Worm (Caenorhabditis elegans) whole organism, early embryonic: Measurements from ENCODE around the gene clec-217.

Experiments used
- ama-1 ChIP-seq: fragments of 150-350 bp; optimal IDR thresholded peaks from 2 replicates; lab custom pipeline; 2014
- sea-1 ChIP-seq: fragments of 200-800 bp; sonication (Bioruptor generic); conservative IDR thresholded peaks from 2 replicates; pipeline ENCODE4 v1.3.6; 2022; ENCODE audit warnings: missing genetic modification characterization, missing compliant biosample characterization

DNA sequence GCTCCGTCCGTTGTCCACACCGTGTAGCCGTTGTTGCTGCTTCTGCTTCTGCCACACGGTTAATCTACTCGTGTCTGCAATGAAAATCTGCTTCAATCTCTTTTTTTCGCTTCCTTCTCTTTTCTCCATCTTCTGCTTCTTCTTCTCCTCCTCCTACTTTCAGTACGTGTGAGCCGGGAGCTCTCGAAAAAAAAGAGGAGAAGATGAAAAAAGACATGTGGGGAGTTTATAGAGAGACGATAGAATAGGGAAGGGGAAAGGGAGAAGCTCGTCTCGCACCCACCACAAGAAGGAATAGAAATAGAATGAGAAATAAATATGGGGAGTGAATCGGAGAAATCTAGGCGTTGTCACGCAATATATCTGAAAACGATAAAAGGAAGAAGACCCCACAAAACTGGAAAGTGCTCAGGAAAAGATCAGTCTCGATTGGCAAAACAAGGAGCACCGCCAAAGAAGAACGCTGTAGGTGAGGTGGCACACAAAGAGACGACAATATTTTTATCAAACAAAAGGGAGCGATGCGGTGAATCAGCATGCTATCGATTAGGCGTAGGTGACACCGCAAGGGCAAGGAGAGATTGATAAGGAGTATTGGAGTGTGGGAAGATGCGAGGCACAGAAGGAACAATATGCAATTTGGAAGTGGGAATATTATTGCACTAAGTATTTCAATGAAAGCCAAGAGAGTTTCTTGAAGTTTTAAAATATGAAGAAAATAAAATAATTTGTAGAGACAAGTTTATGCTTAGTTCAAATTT lies 19.2 kb upstream of the clec-217 start, which contains the start of gene let-413:
- TF ChIP-seq sea-1 (GFP tag; lab: Robert Waterston, UW) (no peak), ama-1 (lab: Kevin White, UChicago) (no peak)
